Worm (Caenorhabditis elegans) whole organism, early embryonic: ENCODE data around the gene psmd-9.

Experiments
- B0310.2 ChIP-seq: sonication (generic microtip); optimal IDR thresholded peaks from 2 replicates; lab custom pipeline; 2016; ENCODE audit warnings: mild to moderate bottlenecking, missing genetic modification characterization, missing compliant biosample characterization
- F13C5.2 ChIP-seq: sonication (generic microtip); optimal IDR thresholded peaks from 2 replicates; lab custom pipeline; 2017; ENCODE audit warnings: mild to moderate bottlenecking, missing genetic modification characterization, inconsistent platforms, missing compliant biosample characterization
- aly-1 ChIP-seq: sonication (generic microtip); optimal IDR thresholded peaks from 2 replicates; lab custom pipeline; 2016; ENCODE audit warnings: missing genetic modification characterization, missing compliant biosample characterization
- ama-1 ChIP-seq: fragments of 150-350 bp; optimal IDR thresholded peaks from 2 replicates; lab custom pipeline; 2014
- ceh-13 ChIP-seq: fragments of 200-800 bp; sonication (Bioruptor generic); optimal IDR thresholded peaks from 2 replicates; lab custom pipeline; 2018; ENCODE audit warnings: mild to moderate bottlenecking, missing genetic modification characterization, missing compliant biosample characterization
- ceh-36 ChIP-seq: sonication (generic microtip); optimal IDR thresholded peaks from 2 replicates; lab custom pipeline; 2016; ENCODE audit warnings: missing genetic modification characterization, inconsistent platforms, missing compliant biosample characterization
- ets-7 ChIP-seq: sonication (generic microtip); optimal IDR thresholded peaks from 2 replicates; lab custom pipeline; 2016; ENCODE audit warnings: missing genotype, missing genetic modification characterization, missing compliant biosample characterization
- flt-1 ChIP-seq: fragments of 200-800 bp; sonication (Bioruptor generic); IDR thresholded peaks from 2 replicates; pipeline ENCODE4 v1.3.6; 2022; ENCODE audit warnings: missing genetic modification characterization, missing compliant biosample characterization
- hmbx-1 ChIP-seq: sonication (generic microtip); optimal IDR thresholded peaks from 2 replicates; lab custom pipeline; 2016; ENCODE audit warnings: mild to moderate bottlenecking, missing genetic modification characterization, missing compliant biosample characterization
- hmg-4 ChIP-seq: fragments of 200-800 bp; sonication (Bioruptor generic); optimal IDR thresholded peaks from 2 replicates; lab custom pipeline; 2018; ENCODE audit warnings: mild to moderate bottlenecking, missing genetic modification characterization, missing compliant biosample characterization
- hnd-1 ChIP-seq: sonication (generic microtip); optimal IDR thresholded peaks from 2 replicates; lab custom pipeline; 2016; ENCODE audit warnings: missing genetic modification characterization, missing compliant biosample characterization
- pes-1 ChIP-seq: fragments of 200-800 bp; sonication (Bioruptor generic); IDR thresholded peaks from 2 replicates; pipeline ENCODE4 v1.3.6; 2022; ENCODE audit warnings: missing genetic modification reagents, missing genetic modification characterization, missing compliant biosample characterization
- scrt-1 ChIP-seq: fragments of 200-800 bp; sonication (Bioruptor generic); IDR thresholded peaks from 2 replicates; pipeline ENCODE4 v1.3.6; 2022; ENCODE audit warnings: missing genetic modification characterization, missing compliant biosample characterization
- sea-1 ChIP-seq: fragments of 200-800 bp; sonication (Bioruptor generic); conservative IDR thresholded peaks from 2 replicates; pipeline ENCODE4 v1.3.6; 2022; ENCODE audit warnings: missing genetic modification characterization, missing compliant biosample characterization
- tbx-11 ChIP-seq: fragments of 200-800 bp; sonication (Bioruptor generic); IDR thresholded peaks from 2 replicates; pipeline ENCODE4 v1.3.6; 2022; ENCODE audit warnings: missing genetic modification characterization, missing compliant biosample characterization
- tbx-37 ChIP-seq: fragments of 200-800 bp; sonication (Bioruptor generic); conservative IDR thresholded peaks from 2 replicates; pipeline ENCODE4 v1.3.6; 2022; ENCODE audit warnings: missing genetic modification reagents, missing genetic modification characterization, missing compliant biosample characterization
- tra-4 ChIP-seq: sonication (generic microtip); optimal IDR thresholded peaks from 2 replicates; lab custom pipeline; 2017; ENCODE audit warnings: missing genetic modification characterization, missing compliant biosample characterization

psmd-9 gene

ce11 chrII:6872493-6872892 is 29.4 kb upstream of the psmd-9 start, which contains the start of gene C44B7.5:
Gene C44B7.5, minus strand, starts transcription at chrII:6872593.
- TF ChIP-seq B0310.2 (no peak), hmg-4 (GFP tag; lab: Kevin White, UChicago) (no peak), tbx-11 (GFP tag; lab: Robert Waterston, UW) (no peak), ets-7 (tag; lab: Kevin White, UChicago) (no peak), aly-1 (no peak), tra-4 (tag; lab: Kevin White, UChicago) (no peak)

- TF ChIP-seq tbx-37 (GFP tag; lab: Robert Waterston, UW) = no peak
- TF ChIP-seq ceh-13 (GFP tag; lab: Kevin White, UChicago) = no peak
- TF ChIP-seq ets-7 (tag; lab: Kevin White, UChicago) = no peak
- TF ChIP-seq B0310.2 = no peak
- no peak for TF ChIP-seq sea-1 (GFP tag; lab: Robert Waterston, UW)
- TF ChIP-seq tbx-11 (GFP tag; lab: Robert Waterston, UW) = no peak
- no peak for TF ChIP-seq ama-1
- no peak for TF ChIP-seq hnd-1
- no peak for TF ChIP-seq F13C5.2 (tag; lab: Kevin White, UChicago)
- no peak for TF ChIP-seq tra-4 (tag; lab: Kevin White, UChicago)
These were observed 24.9 kb upstream of the psmd-9 start, which contains the start of gene slc-36.5 for ce11 chrII:6876957-6877356. Gene slc-36.5, minus strand, starts transcription at chrII:6877057.

DNA sequence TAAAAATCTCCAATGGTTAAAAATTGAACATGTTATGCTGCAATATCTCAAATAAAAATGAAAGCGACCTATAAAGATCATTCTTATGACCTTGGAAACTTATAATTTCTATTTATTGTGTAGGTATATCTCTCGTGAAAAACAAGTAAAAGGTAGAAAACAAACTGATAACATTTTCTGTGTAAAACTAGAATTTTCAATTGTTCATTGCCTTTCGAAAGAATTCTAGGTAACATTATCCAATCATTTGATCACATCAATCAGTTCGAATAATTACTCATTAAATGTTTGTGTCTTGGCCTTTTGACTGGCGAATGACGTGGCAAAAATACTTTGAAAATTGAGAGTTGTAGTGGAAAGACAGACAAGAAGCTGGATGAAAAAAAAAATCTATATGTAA is 24.0 kb upstream of the psmd-9 start:
- TF ChIP-seq ama-1 (no peak), pes-1 (no peak), sea-1 (GFP tag; lab: Robert Waterston, UW) (no peak)

- TF ChIP-seq tbx-37 (GFP tag; lab: Robert Waterston, UW) (no peak), F13C5.2 (tag; lab: Kevin White, UChicago) (no peak), hmg-4 (GFP tag; lab: Kevin White, UChicago) (no peak), ama-1 (no peak), hmbx-1 (no peak), ceh-36 (tag; lab: Kevin White, UChicago) (no peak), ceh-13 (GFP tag; lab: Kevin White, UChicago) (no peak), scrt-1 (GFP tag; lab: Robert Waterston, UW) (no peak), tra-4 (tag; lab: Kevin White, UChicago) (no peak), flt-1 (GFP tag; lab: Robert Waterston, UW) (no peak), ets-7 (tag; lab: Kevin White, UChicago) (no peak)
These were observed 21.8 kb upstream of the psmd-9 start, which contains the start of gene C44B7.7 for ce11 chrII:6880067-6880466. Gene C44B7.7, minus strand, starts transcription at chrII:6880167.

ce11 chrII:6882335-6882734 is 19.6 kb upstream of the psmd-9 start:
- TF ChIP-seq sea-1 (GFP tag; lab: Robert Waterston, UW) (no peak), tbx-11 (GFP tag; lab: Robert Waterston, UW) (no peak), hmbx-1 (no peak), flt-1 (GFP tag; lab: Robert Waterston, UW) (no peak), tbx-37 (GFP tag; lab: Robert Waterston, UW) (no peak), hmg-4 (GFP tag; lab: Kevin White, UChicago) (no peak), tra-4 (tag; lab: Kevin White, UChicago) (no peak), F13C5.2 (tag; lab: Kevin White, UChicago) (no peak)

DNA sequence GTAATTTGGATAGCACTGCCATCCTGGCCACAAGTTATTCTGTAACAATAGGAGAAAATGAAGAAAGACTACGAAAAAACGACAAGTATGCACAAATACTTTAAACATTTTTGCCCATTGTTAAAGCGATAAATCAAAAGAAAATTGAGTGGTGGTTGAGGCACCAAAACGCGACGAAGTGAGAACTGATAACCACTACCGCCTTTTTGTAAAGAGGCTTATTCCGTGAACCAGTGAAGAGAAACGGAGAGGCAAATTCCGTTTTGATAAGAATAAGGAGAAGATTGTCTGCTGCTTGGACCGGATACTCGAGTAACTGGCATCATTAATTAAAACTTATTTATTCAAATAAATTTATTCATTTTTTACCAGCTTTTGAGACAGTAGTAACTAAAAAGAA is 18.2 kb upstream of the psmd-9 start, which contains the start of gene pmp-1:
Gene pmp-1, minus strand, starts transcription at position 39 of the 400 bp plus-strand sequence.
- no peak for TF ChIP-seq sea-1 (GFP tag; lab: Robert Waterston, UW)
- no peak for TF ChIP-seq ceh-36 (tag; lab: Kevin White, UChicago)
- no peak for TF ChIP-seq B0310.2
- no peak for TF ChIP-seq hmbx-1
- TF ChIP-seq scrt-1 (GFP tag; lab: Robert Waterston, UW) = no peak
- TF ChIP-seq flt-1 (GFP tag; lab: Robert Waterston, UW) = no peak
- TF ChIP-seq hnd-1 = no peak
- TF ChIP-seq pes-1 = no peak
- TF ChIP-seq tbx-37 (GFP tag; lab: Robert Waterston, UW) = no peak
- TF ChIP-seq tbx-11 (GFP tag; lab: Robert Waterston, UW) = no peak

DNA sequence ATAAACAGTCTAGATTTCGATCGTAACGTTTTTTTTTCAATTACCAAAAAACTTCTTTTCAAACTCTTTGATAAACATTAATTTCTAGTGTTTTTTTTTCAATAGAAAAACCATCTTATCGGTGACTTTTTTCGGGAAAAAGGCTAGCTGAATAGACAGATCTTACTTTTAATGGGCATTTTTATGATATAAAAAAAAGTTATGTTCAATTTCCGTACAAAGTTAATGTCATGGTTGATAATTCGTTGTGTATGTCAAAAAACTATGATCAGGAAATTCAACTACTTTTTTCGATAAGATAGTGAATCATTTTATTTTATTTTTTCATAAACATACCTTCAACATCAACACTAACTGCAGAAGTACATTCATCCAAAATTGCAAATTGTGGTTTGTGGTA is 17.3 kb upstream of the psmd-9 start:
- TF ChIP-seq hnd-1 (no peak), ceh-13 (GFP tag; lab: Kevin White, UChicago) (no peak), tbx-37 (GFP tag; lab: Robert Waterston, UW) (no peak), flt-1 (GFP tag; lab: Robert Waterston, UW) (no peak), hmg-4 (GFP tag; lab: Kevin White, UChicago) (no peak), scrt-1 (GFP tag; lab: Robert Waterston, UW) (no peak), sea-1 (GFP tag; lab: Robert Waterston, UW) (no peak)

ce11 chrII:6887319-6888005 is 14.4 kb upstream of the psmd-9 start, which contains the start of gene pmp-2:
Gene pmp-2, minus strand, starts transcription at chrII:6887805.
- TF ChIP-seq ets-7 (tag; lab: Kevin White, UChicago) = no peak
- TF ChIP-seq sea-1 (GFP tag; lab: Robert Waterston, UW) = no peak
- no peak for TF ChIP-seq tbx-11 (GFP tag; lab: Robert Waterston, UW)
- no peak for TF ChIP-seq tra-4 (tag; lab: Kevin White, UChicago)
- no peak for TF ChIP-seq scrt-1 (GFP tag; lab: Robert Waterston, UW)
- no peak for TF ChIP-seq B0310.2
- no peak for TF ChIP-seq hnd-1
- TF ChIP-seq F13C5.2 (tag; lab: Kevin White, UChicago) = no peak
- TF ChIP-seq ama-1 = no peak
- no peak for TF ChIP-seq hmbx-1
- no peak for TF ChIP-seq ceh-36 (tag; lab: Kevin White, UChicago)
- TF ChIP-seq ceh-13 (GFP tag; lab: Kevin White, UChicago) = no peak
- TF ChIP-seq aly-1 = no peak
- no peak for TF ChIP-seq flt-1 (GFP tag; lab: Robert Waterston, UW)
- TF ChIP-seq pes-1 = no peak
- no peak for TF ChIP-seq hmg-4 (GFP tag; lab: Kevin White, UChicago)
- TF ChIP-seq tbx-37 (GFP tag; lab: Robert Waterston, UW) = no peak
